Worm (Caenorhabditis elegans) whole organism, late embryonic: ENCODE data around the gene ztf-28.

Source experiments
- C08G9.2 ChIP-seq: sonication (generic microtip); optimal IDR thresholded peaks from 2 replicates; lab custom pipeline; 2016; ENCODE audit warnings: mild to moderate bottlenecking, missing genetic modification characterization, moderate library complexity, missing compliant biosample characterization
- C38D4.7 ChIP-seq: fragments of 200-800 bp; sonication (Bioruptor generic); optimal IDR thresholded peaks from 2 replicates; lab custom pipeline; 2018; ENCODE audit warnings: mild to moderate bottlenecking, missing genetic modification characterization, moderate library complexity, missing compliant biosample characterization
- K09A11.1 ChIP-seq: sonication (generic microtip); optimal IDR thresholded peaks from 2 replicates; lab custom pipeline; 2017; ENCODE audit warnings: antibody characterized with exemption, mild to moderate bottlenecking, missing genetic modification characterization, missing compliant biosample characterization; ENCODE audit not compliant: insufficient read depth
- Y22D7AL.16 ChIP-seq: sonication (generic microtip); optimal IDR thresholded peaks from 2 replicates; lab custom pipeline; 2016; ENCODE audit warnings: missing genetic modification characterization, missing compliant biosample characterization
- ahr-1 ChIP-seq: sonication (generic microtip); optimal IDR thresholded peaks from 2 replicates; lab custom pipeline; 2016; ENCODE audit warnings: missing genetic modification characterization, missing compliant biosample characterization
- ama-1 ChIP-seq: fragments of 150-350 bp; optimal IDR thresholded peaks from 2 replicates; lab custom pipeline; 2014
- ceh-14 ChIP-seq: sonication (generic microtip); optimal IDR thresholded peaks from 2 replicates; lab custom pipeline; 2016; ENCODE audit warnings: missing genotype, missing genetic modification characterization, missing compliant biosample characterization
- ceh-19 ChIP-seq: fragments of 200-800 bp; sonication (Bioruptor generic); optimal IDR thresholded peaks from 2 replicates; lab custom pipeline; 2018; ENCODE audit warnings: mild to moderate bottlenecking, missing genetic modification characterization, missing compliant biosample characterization
- ceh-24 ChIP-seq: sonication (generic microtip); optimal IDR thresholded peaks from 2 replicates; lab custom pipeline; 2016; ENCODE audit warnings: mild to moderate bottlenecking, missing genetic modification characterization, missing compliant biosample characterization
- ceh-6 ChIP-seq: fragments of 200-800 bp; sonication (Bioruptor generic); optimal IDR thresholded peaks from 2 replicates; lab custom pipeline; 2018; ENCODE audit warnings: mild to moderate bottlenecking, missing genetic modification characterization, missing compliant biosample characterization
- dmd-4 ChIP-seq: sonication (generic microtip); optimal IDR thresholded peaks from 2 replicates; lab custom pipeline; 2016; ENCODE audit warnings: borderline replicate concordance, missing genetic modification characterization, missing compliant biosample characterization
- elt-2 ChIP-seq: sonication (generic microtip); optimal IDR thresholded peaks from 2 replicates; lab custom pipeline; 2016; ENCODE audit warnings: missing genetic modification reagents, missing genetic modification characterization, missing compliant biosample characterization
- elt-4 ChIP-seq: sonication (generic microtip); optimal IDR thresholded peaks from 2 replicates; lab custom pipeline; 2016; ENCODE audit warnings: missing genetic modification characterization, missing compliant biosample characterization
- fkh-10 ChIP-seq: fragments of 150-350 bp; optimal IDR thresholded peaks from 2 replicates; lab custom pipeline; 2014; ENCODE audit warnings: missing biosample characterization, missing genetic modification reagents, missing genetic modification characterization
- hlh-13 ChIP-seq: fragments of 200-800 bp; sonication (Bioruptor generic); optimal IDR thresholded peaks from 2 replicates; lab custom pipeline; 2018; ENCODE audit warnings: mild to moderate bottlenecking, missing genetic modification characterization, missing compliant biosample characterization
- hlh-30 ChIP-seq: sonication (generic microtip); optimal IDR thresholded peaks from 2 replicates; lab custom pipeline; 2017; ENCODE audit warnings: antibody characterized with exemption, missing genetic modification characterization, missing compliant biosample characterization; ENCODE audit not compliant: insufficient read depth
- lim-6 ChIP-seq: sonication (generic microtip); optimal IDR thresholded peaks from 2 replicates; lab custom pipeline; 2016; ENCODE audit warnings: missing genetic modification characterization, missing compliant biosample characterization
- lin-11 ChIP-seq: fragments of 200-800 bp; sonication (Bioruptor generic); optimal IDR thresholded peaks from 2 replicates; lab custom pipeline; 2018; ENCODE audit warnings: mild to moderate bottlenecking, missing genetic modification characterization, missing compliant biosample characterization
- mec-3 ChIP-seq: sonication (generic microtip); optimal IDR thresholded peaks from 2 replicates; lab custom pipeline; 2016; ENCODE audit warnings: borderline replicate concordance, missing genetic modification characterization, missing compliant biosample characterization
- nhr-232 ChIP-seq: sonication (generic microtip); optimal IDR thresholded peaks from 2 replicates; lab custom pipeline; 2016; ENCODE audit warnings: missing genetic modification characterization, missing compliant biosample characterization
- npax-4 ChIP-seq: sonication (generic microtip); optimal IDR thresholded peaks from 2 replicates; lab custom pipeline; 2016; ENCODE audit warnings: missing genetic modification characterization, missing compliant biosample characterization
- odd-2 ChIP-seq: sonication (generic microtip); optimal IDR thresholded peaks from 2 replicates; lab custom pipeline; 2017; ENCODE audit warnings: antibody characterized with exemption, mild to moderate bottlenecking, missing genetic modification characterization, missing compliant biosample characterization
- pqm-1 ChIP-seq: sonication (generic microtip); optimal IDR thresholded peaks from 2 replicates; lab custom pipeline; 2016; ENCODE audit warnings: missing genetic modification characterization, missing compliant biosample characterization
- pros-1 ChIP-seq: fragments of 150-350 bp; optimal IDR thresholded peaks from 2 replicates; lab custom pipeline; 2014; ENCODE audit warnings: missing biosample characterization, missing genetic modification reagents, missing genetic modification characterization
- sox-4 ChIP-seq: sonication (generic microtip); optimal IDR thresholded peaks from 2 replicates; lab custom pipeline; 2017; ENCODE audit warnings: mild to moderate bottlenecking, missing genetic modification characterization, inconsistent platforms, missing compliant biosample characterization
- ttx-3 ChIP-seq: sonication (generic microtip); optimal IDR thresholded peaks from 2 replicates; lab custom pipeline; 2016; ENCODE audit warnings: missing genetic modification reagents, missing genetic modification characterization, missing compliant biosample characterization
- unc-42 ChIP-seq: sonication (generic microtip); optimal IDR thresholded peaks from 2 replicates; lab custom pipeline; 2016; ENCODE audit warnings: missing genotype, missing genetic modification characterization, missing compliant biosample characterization
- unc-55 ChIP-seq: sonication (generic microtip); optimal IDR thresholded peaks from 2 replicates; lab custom pipeline; 2017; ENCODE audit warnings: missing biosample characterization, missing genetic modification reagents, missing genetic modification characterization
- unc-86 ChIP-seq: sonication (generic microtip); optimal IDR thresholded peaks from 2 replicates; lab custom pipeline; 2016; ENCODE audit warnings: missing genetic modification characterization, missing compliant biosample characterization
- zip-5 ChIP-seq: sonication (generic microtip); optimal IDR thresholded peaks from 2 replicates; lab custom pipeline; 2016; ENCODE audit warnings: missing genetic modification characterization, missing compliant biosample characterization
- ztf-16 ChIP-seq: sonication (generic microtip); optimal IDR thresholded peaks from 2 replicates; lab custom pipeline; 2017; ENCODE audit warnings: missing genetic modification characterization, missing compliant biosample characterization

ztf-28 gene

DNA sequence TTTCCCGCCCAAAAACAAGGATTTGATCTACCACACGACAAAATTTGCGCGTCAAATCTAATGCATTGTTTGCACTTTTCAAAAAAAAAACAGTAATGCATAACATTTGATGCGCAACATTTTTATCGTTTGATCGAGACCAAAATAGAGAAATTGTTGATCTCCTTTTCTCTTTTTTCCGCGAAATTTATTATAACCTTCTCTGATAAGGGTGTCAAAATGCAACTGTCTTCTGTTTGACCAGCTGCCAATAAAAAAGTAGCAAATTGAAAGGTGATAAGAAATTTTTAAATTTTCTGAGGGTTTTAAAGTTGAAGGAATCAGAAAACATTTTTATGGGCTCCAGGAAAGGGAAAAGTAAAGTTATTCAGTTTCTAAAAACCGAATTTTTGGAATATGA is 46.5 kb downstream of the ztf-28 start:
- TF ChIP-seq nhr-232 (tag; lab: Kevin White, UChicago) (no peak), ceh-24 (tag; lab: Kevin White, UChicago) (no peak), elt-2 (tag; lab: Kevin White, UChicago) (no peak), pqm-1 (no peak), mec-3 (tag; lab: Kevin White, UChicago) (no peak), fkh-10 (GFP tag; lab: Kevin White, UChicago) (no peak), Y22D7AL.16 (no peak), ama-1 (lab: Kevin White, UChicago) (no peak), hlh-30 (tag; lab: Kevin White, UChicago) (no peak), lin-11 (no peak), unc-86 (tag; lab: Kevin White, UChicago) (no peak), npax-4 (tag; lab: Kevin White, UChicago) (no peak)

DNA sequence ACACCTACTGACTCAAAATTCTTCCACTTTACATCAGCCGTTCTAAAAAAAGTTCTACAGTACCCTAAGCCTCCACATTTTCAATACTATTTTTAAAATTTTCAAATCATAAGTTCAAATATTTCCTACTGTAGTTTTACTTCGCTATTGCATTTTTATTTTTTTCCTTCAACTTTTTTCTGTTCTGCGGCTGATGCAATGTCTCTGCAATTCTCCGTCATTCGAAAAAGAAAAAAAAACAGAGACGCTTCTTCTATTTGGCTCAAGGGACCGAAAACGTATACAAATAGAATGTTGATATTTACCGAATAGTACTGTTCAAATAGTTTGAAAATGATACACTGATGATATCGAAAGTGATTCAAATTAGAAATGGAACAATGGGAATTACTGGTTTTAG is 47.8 kb downstream of the ztf-28 start:
- TF ChIP-seq C38D4.7 (GFP tag; lab: Kevin White, UChicago): no peak
- TF ChIP-seq elt-2 (tag; lab: Kevin White, UChicago): no peak
- no peak for TF ChIP-seq dmd-4 (tag; lab: Kevin White, UChicago)
- TF ChIP-seq K09A11.1: no peak
- no peak for TF ChIP-seq ahr-1 (tag; lab: Kevin White, UChicago)
- no peak for TF ChIP-seq pros-1
- TF ChIP-seq Y22D7AL.16: no peak
- no peak for TF ChIP-seq ceh-6 (GFP tag; lab: Kevin White, UChicago)
- no peak for TF ChIP-seq lin-11
- no peak for TF ChIP-seq ttx-3 (tag; lab: Kevin White, UChicago)
- no peak for TF ChIP-seq sox-4
- no peak for TF ChIP-seq hlh-13 (GFP tag; lab: Kevin White, UChicago)
- no peak for TF ChIP-seq zip-5 (tag; lab: Kevin White, UChicago)
- no peak for TF ChIP-seq odd-2 (tag; lab: Kevin White, UChicago)
- no peak for TF ChIP-seq ztf-16
- TF ChIP-seq unc-55: no peak
- no peak for TF ChIP-seq ceh-19 (GFP tag; lab: Kevin White, UChicago)
- TF ChIP-seq lim-6 (tag; lab: Kevin White, UChicago): no peak
- TF ChIP-seq ceh-14 (tag; lab: Kevin White, UChicago): no peak
- no peak for TF ChIP-seq hlh-30 (tag; lab: Kevin White, UChicago)

DNA sequence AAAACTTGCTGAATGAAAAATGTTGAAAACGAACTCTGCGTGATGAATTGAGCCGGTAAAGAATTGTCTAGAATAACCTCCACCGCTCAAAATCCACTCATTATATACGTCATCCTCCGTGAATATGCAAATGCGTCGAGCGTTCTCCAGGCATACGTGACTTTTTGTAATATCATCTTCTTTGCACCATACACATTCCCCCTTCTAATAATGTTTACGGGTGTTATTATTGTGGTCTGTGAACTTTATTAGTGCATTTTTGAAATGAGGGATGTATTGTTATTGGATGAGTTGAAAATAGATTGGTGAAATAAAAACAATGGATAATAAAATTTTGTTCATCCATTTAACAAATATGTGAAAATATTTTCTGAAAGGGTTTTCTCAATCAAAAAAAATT is 49.4 kb downstream of the ztf-28 start, which contains the start of gene F22F7.7:
Gene F22F7.7 (minus strand): TSS at position 125 of the 400 bp plus-strand sequence.
- TF ChIP-seq hlh-30 (tag; lab: Kevin White, UChicago): no peak
- no peak for TF ChIP-seq C08G9.2
- TF ChIP-seq elt-4 (tag; lab: Kevin White, UChicago): no peak
- no peak for TF ChIP-seq unc-42 (tag; lab: Kevin White, UChicago)
- no peak for TF ChIP-seq C38D4.7 (GFP tag; lab: Kevin White, UChicago)
- TF ChIP-seq ceh-6 (GFP tag; lab: Kevin White, UChicago): no peak
- no peak for TF ChIP-seq Y22D7AL.16
- no peak for TF ChIP-seq mec-3 (tag; lab: Kevin White, UChicago)
